Worm (Caenorhabditis elegans) whole organism, late embryonic: ENCODE results near the gene cyp-35B3.

Experiments
- C08G9.2 ChIP-seq: sonication (generic microtip); optimal IDR thresholded peaks from 2 replicates; lab custom pipeline; 2016; ENCODE audit warnings: mild to moderate bottlenecking, missing genetic modification characterization, moderate library complexity, missing compliant biosample characterization
- C38D4.7 ChIP-seq: fragments of 200-800 bp; sonication (Bioruptor generic); optimal IDR thresholded peaks from 2 replicates; lab custom pipeline; 2018; ENCODE audit warnings: mild to moderate bottlenecking, missing genetic modification characterization, moderate library complexity, missing compliant biosample characterization
- F13H6.1 ChIP-seq: sonication (generic microtip); optimal IDR thresholded peaks from 2 replicates; lab custom pipeline; 2016; ENCODE audit warnings: missing genetic modification characterization, missing compliant biosample characterization
- ama-1 ChIP-seq: fragments of 150-350 bp; optimal IDR thresholded peaks from 2 replicates; lab custom pipeline; 2014
- ceh-14 ChIP-seq: sonication (generic microtip); optimal IDR thresholded peaks from 2 replicates; lab custom pipeline; 2016; ENCODE audit warnings: missing genotype, missing genetic modification characterization, missing compliant biosample characterization
- ceh-31 ChIP-seq: sonication (generic microtip); optimal IDR thresholded peaks from 2 replicates; lab custom pipeline; 2016; ENCODE audit warnings: missing genetic modification characterization, missing compliant biosample characterization
- ceh-34 ChIP-seq: sonication (generic microtip); optimal IDR thresholded peaks from 2 replicates; lab custom pipeline; 2016; ENCODE audit warnings: mild to moderate bottlenecking, missing genetic modification characterization, missing compliant biosample characterization
- ceh-45 ChIP-seq: fragments of 200-800 bp; sonication (Bioruptor generic); IDR thresholded peaks from 2 replicates; pipeline ENCODE4 v1.3.6; 2022; ENCODE audit warnings: missing genetic modification reagents, missing genetic modification characterization, missing compliant biosample characterization
- ceh-48 ChIP-seq: sonication (generic microtip); optimal IDR thresholded peaks from 2 replicates; lab custom pipeline; 2016; ENCODE audit warnings: missing genetic modification characterization, inconsistent platforms, missing compliant biosample characterization
- ceh-6 ChIP-seq: fragments of 200-800 bp; sonication (Bioruptor generic); optimal IDR thresholded peaks from 2 replicates; lab custom pipeline; 2018; ENCODE audit warnings: mild to moderate bottlenecking, missing genetic modification characterization, missing compliant biosample characterization
- ceh-9 ChIP-seq: sonication (generic microtip); optimal IDR thresholded peaks from 2 replicates; lab custom pipeline; 2016; ENCODE audit warnings: mild to moderate bottlenecking, missing genetic modification characterization, inconsistent platforms, missing compliant biosample characterization
- che-1 ChIP-seq: sonication (generic microtip); optimal IDR thresholded peaks from 2 replicates; lab custom pipeline; 2016; ENCODE audit warnings: mild to moderate bottlenecking, missing genetic modification characterization, missing compliant biosample characterization
- dmd-4 ChIP-seq: sonication (generic microtip); optimal IDR thresholded peaks from 2 replicates; lab custom pipeline; 2016; ENCODE audit warnings: borderline replicate concordance, missing genetic modification characterization, missing compliant biosample characterization
- dve-1 ChIP-seq: sonication (generic microtip); optimal IDR thresholded peaks from 2 replicates; lab custom pipeline; 2017; ENCODE audit warnings: antibody characterized with exemption, mild to moderate bottlenecking, missing genetic modification characterization, missing compliant biosample characterization
- elt-2 ChIP-seq: sonication (generic microtip); optimal IDR thresholded peaks from 2 replicates; lab custom pipeline; 2016; ENCODE audit warnings: missing genetic modification reagents, missing genetic modification characterization, missing compliant biosample characterization
- eyg-1 ChIP-seq: sonication (generic microtip); optimal IDR thresholded peaks from 2 replicates; lab custom pipeline; 2016; ENCODE audit warnings: missing genotype, missing genetic modification characterization, missing compliant biosample characterization
- fax-1 ChIP-seq: sonication (generic microtip); optimal IDR thresholded peaks from 2 replicates; lab custom pipeline; 2016; ENCODE audit warnings: missing genotype, missing genetic modification characterization, missing compliant biosample characterization
- fkh-10 ChIP-seq: fragments of 150-350 bp; optimal IDR thresholded peaks from 2 replicates; lab custom pipeline; 2014; ENCODE audit warnings: missing biosample characterization, missing genetic modification reagents, missing genetic modification characterization
- fkh-6 ChIP-seq: sonication (generic microtip); optimal IDR thresholded peaks from 2 replicates; lab custom pipeline; 2016; ENCODE audit warnings: missing genetic modification characterization, missing compliant biosample characterization
- gmeb-2 ChIP-seq: sonication (generic microtip); optimal IDR thresholded peaks from 2 replicates; lab custom pipeline; 2016; ENCODE audit warnings: missing genetic modification characterization, inconsistent platforms, missing compliant biosample characterization
- hlh-6 ChIP-seq: sonication (generic microtip); optimal IDR thresholded peaks from 2 replicates; lab custom pipeline; 2016; ENCODE audit warnings: missing genotype, missing genetic modification characterization, missing compliant biosample characterization
- lin-11 ChIP-seq: fragments of 200-800 bp; sonication (Bioruptor generic); optimal IDR thresholded peaks from 2 replicates; lab custom pipeline; 2018; ENCODE audit warnings: mild to moderate bottlenecking, missing genetic modification characterization, missing compliant biosample characterization
- nhr-11 ChIP-seq: fragments of 150-350 bp; optimal IDR thresholded peaks from 2 replicates; lab custom pipeline; 2014; ENCODE audit warnings: missing biosample characterization, missing genetic modification characterization
- nhr-232 ChIP-seq: sonication (generic microtip); optimal IDR thresholded peaks from 2 replicates; lab custom pipeline; 2016; ENCODE audit warnings: missing genetic modification characterization, missing compliant biosample characterization
- odd-2 ChIP-seq: sonication (generic microtip); optimal IDR thresholded peaks from 2 replicates; lab custom pipeline; 2017; ENCODE audit warnings: antibody characterized with exemption, mild to moderate bottlenecking, missing genetic modification characterization, missing compliant biosample characterization
- pha-2 ChIP-seq: sonication (generic microtip); optimal IDR thresholded peaks from 2 replicates; lab custom pipeline; 2017; ENCODE audit warnings: mild to moderate bottlenecking, missing genetic modification characterization, missing compliant biosample characterization
- pros-1 ChIP-seq: fragments of 150-350 bp; optimal IDR thresholded peaks from 2 replicates; lab custom pipeline; 2014; ENCODE audit warnings: missing biosample characterization, missing genetic modification reagents, missing genetic modification characterization
- sox-4 ChIP-seq: sonication (generic microtip); optimal IDR thresholded peaks from 2 replicates; lab custom pipeline; 2017; ENCODE audit warnings: mild to moderate bottlenecking, missing genetic modification characterization, inconsistent platforms, missing compliant biosample characterization
- ttx-3 ChIP-seq: sonication (generic microtip); optimal IDR thresholded peaks from 2 replicates; lab custom pipeline; 2016; ENCODE audit warnings: missing genetic modification reagents, missing genetic modification characterization, missing compliant biosample characterization
- unc-3 ChIP-seq, 2 experiments: fragments of 200-800 bp in 1 of 2; sonication (Bioruptor generic) in 1 of 2; sonication (generic microtip) in 1 of 2; conservative IDR thresholded peaks in 1 of 2; optimal IDR thresholded peaks in 1 of 2; 2 replicates each; pipeline versions ENCODE4 v1.3.6 to Lab custom; 2016 to 2022; ENCODE audit warnings: missing compliant biosample characterization in 2 of 2, missing genetic modification characterization in 2 of 2, missing genetic modification reagents in 1 of 2
- unc-55 ChIP-seq: sonication (generic microtip); optimal IDR thresholded peaks from 2 replicates; lab custom pipeline; 2017; ENCODE audit warnings: missing biosample characterization, missing genetic modification reagents, missing genetic modification characterization
- zip-5 ChIP-seq: sonication (generic microtip); optimal IDR thresholded peaks from 2 replicates; lab custom pipeline; 2016; ENCODE audit warnings: missing genetic modification characterization, missing compliant biosample characterization
- ztf-16 ChIP-seq: sonication (generic microtip); optimal IDR thresholded peaks from 2 replicates; lab custom pipeline; 2017; ENCODE audit warnings: missing genetic modification characterization, missing compliant biosample characterization

cyp-35B3 gene

ce11 chrV:3963715-3964114 is 18.6 kb downstream of the cyp-35B3 start, which contains the start of gene cyp-34A7:
Gene cyp-34A7, minus strand, starts transcription at chrV:3963815.
- no peak for TF ChIP-seq fkh-10
- TF ChIP-seq unc-55 (GFP tag; lab: Kevin White, UChicago): no peak
- no peak for TF ChIP-seq ceh-45 (GFP tag; lab: Robert Waterston, UW)
- no peak for TF ChIP-seq unc-3 (GFP tag; conservative IDR thresholded peaks at IDR 0.05; lab: Robert Waterston, UW)
- no peak for TF ChIP-seq unc-3 (tag; optimal IDR thresholded peaks at IDR 0.05; lab: Kevin White, UChicago)
- TF ChIP-seq eyg-1 (tag; lab: Kevin White, UChicago): no peak
- TF ChIP-seq ztf-16 (tag; lab: Kevin White, UChicago): no peak
- no peak for TF ChIP-seq ceh-31 (tag; lab: Kevin White, UChicago)
- TF ChIP-seq C38D4.7 (GFP tag; lab: Kevin White, UChicago): no peak
- TF ChIP-seq hlh-6 (tag; lab: Kevin White, UChicago): no peak
- TF ChIP-seq ceh-34 (tag; lab: Kevin White, UChicago): no peak
- TF ChIP-seq elt-2 (tag; lab: Kevin White, UChicago): no peak
- no peak for TF ChIP-seq ceh-48

ce11 chrV:3967762-3968161 is 22.6 kb downstream of the cyp-35B3 start, which contains the start of gene cyp-34A8:
Gene cyp-34A8, minus strand, starts transcription at chrV:3967823.
- no peak for TF ChIP-seq dmd-4 (tag; lab: Kevin White, UChicago)
- TF ChIP-seq ceh-14 (tag; lab: Kevin White, UChicago): no peak
- TF ChIP-seq fax-1: no peak
- no peak for TF ChIP-seq sox-4 (tag; lab: Kevin White, UChicago)
- no peak for TF ChIP-seq ceh-34 (tag; lab: Kevin White, UChicago)
- no peak for TF ChIP-seq zip-5 (tag; lab: Kevin White, UChicago)
- no peak for TF ChIP-seq ceh-9 (tag; lab: Kevin White, UChicago)
- TF ChIP-seq dve-1 (tag; lab: Kevin White, UChicago): no peak
- no peak for TF ChIP-seq ceh-45 (GFP tag; lab: Robert Waterston, UW)
- TF ChIP-seq che-1 (tag; lab: Kevin White, UChicago): no peak
- no peak for TF ChIP-seq gmeb-2 (tag; lab: Kevin White, UChicago)

- TF ChIP-seq dve-1 (tag; lab: Kevin White, UChicago) (no peak), odd-2 (no peak), nhr-11 (tag; lab: Kevin White, UChicago) (no peak), ama-1 (lab: Kevin White, UChicago) (no peak), eyg-1 (tag; lab: Kevin White, UChicago) (no peak), pha-2 (tag; lab: Kevin White, UChicago) (no peak), ceh-6 (GFP tag; lab: Kevin White, UChicago) (no peak), ztf-16 (tag; lab: Kevin White, UChicago) (no peak)
- TF ChIP-seq, all 69 proteins: peak for 0
Measured at ce11 chrV:3968929-3969328, 23.8 kb downstream of the cyp-35B3 start.

DNA sequence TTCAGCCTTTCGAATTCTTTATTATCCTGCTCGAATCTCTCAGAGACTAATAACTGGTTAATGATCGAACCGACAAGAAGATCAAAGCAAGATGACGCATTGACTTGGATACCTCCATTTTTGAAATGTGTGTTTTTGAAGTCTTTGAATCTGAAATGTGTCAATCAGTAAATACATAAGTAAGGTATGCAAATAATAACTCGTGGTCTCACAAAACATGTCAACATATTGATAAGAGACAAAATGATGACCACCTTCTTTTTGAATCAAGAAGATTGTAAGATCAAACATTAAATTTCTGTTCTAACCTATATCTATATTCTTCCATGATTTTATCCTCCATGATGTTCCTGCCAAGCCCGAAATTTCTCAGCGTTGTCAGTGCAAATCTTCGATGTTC is 24.5 kb downstream of the cyp-35B3 start:
- no peak for TF ChIP-seq lin-11 (tag; lab: Kevin White, UChicago)
- TF ChIP-seq nhr-232 (tag; lab: Kevin White, UChicago): no peak
- TF ChIP-seq ceh-31 (tag; lab: Kevin White, UChicago): no peak
- no peak for TF ChIP-seq ceh-9 (tag; lab: Kevin White, UChicago)
- no peak for TF ChIP-seq ttx-3 (tag; lab: Kevin White, UChicago)
- no peak for TF ChIP-seq pros-1 (tag; lab: Kevin White, UChicago)
- TF ChIP-seq ama-1 (lab: Kevin White, UChicago): no peak
- TF ChIP-seq F13H6.1 (tag; lab: Kevin White, UChicago): no peak
- no peak for TF ChIP-seq ceh-34 (tag; lab: Kevin White, UChicago)
- TF ChIP-seq dmd-4 (tag; lab: Kevin White, UChicago): no peak
- TF ChIP-seq fkh-6 (tag; lab: Kevin White, UChicago): no peak
- TF ChIP-seq C08G9.2 (tag; lab: Kevin White, UChicago): no peak
- TF ChIP-seq, all 69 proteins: peak for 0
